Worm (Caenorhabditis elegans) whole organism, young adult: Measurements from ENCODE around the gene zipt-2.1.

Experiments
- B0261.1 ChIP-seq: sonication (generic microtip); optimal IDR thresholded peaks from 2 replicates; lab custom pipeline; 2016; ENCODE audit warnings: mild to moderate bottlenecking, missing genetic modification characterization, moderate library complexity, missing compliant biosample characterization
- B0336.3 ChIP-seq: fragments of 200-800 bp; sonication (Bioruptor generic); IDR thresholded peaks from 2 replicates; pipeline ENCODE4 v1.3.6; 2022; ENCODE audit warnings: missing genetic modification characterization, missing compliant biosample characterization
- F39B2.1 ChIP-seq: fragments of 200-800 bp; sonication (Bioruptor generic); IDR thresholded peaks from 2 replicates; pipeline ENCODE4 v1.3.6; 2022; ENCODE audit warnings: missing genetic modification reagents, missing genetic modification characterization, missing compliant biosample characterization
- F49E8.2 ChIP-seq: sonication (generic microtip); optimal IDR thresholded peaks from 3 replicates; lab custom pipeline; 2017; ENCODE audit warnings: missing genetic modification characterization, mild to moderate bottlenecking, missing compliant biosample characterization, antibody characterized with exemption, moderate library complexity; ENCODE audit not compliant: insufficient read depth
- F57A8.1 ChIP-seq: fragments of 200-800 bp; sonication (Bioruptor generic); optimal IDR thresholded peaks from 2 replicates; lab custom pipeline; 2018; ENCODE audit warnings: mild to moderate bottlenecking, missing genetic modification characterization, moderate library complexity, missing compliant biosample characterization
- F57C9.4 ChIP-seq: sonication (generic microtip); optimal IDR thresholded peaks from 2 replicates; lab custom pipeline; 2017; ENCODE audit warnings: mild to moderate bottlenecking, missing genetic modification characterization, missing compliant biosample characterization
- Y53F4B.3 ChIP-seq: fragments of 200-800 bp; sonication (Bioruptor generic); IDR thresholded peaks from 2 replicates; pipeline ENCODE4 v1.3.6; 2022; ENCODE audit warnings: missing genetic modification reagents, missing genetic modification characterization, missing compliant biosample characterization
- Y53G8AR.9 ChIP-seq: fragments of 200-800 bp; sonication (Bioruptor generic); conservative IDR thresholded peaks from 2 replicates; pipeline ENCODE4 v1.3.6; 2022; ENCODE audit warnings: missing genetic modification reagents, missing genetic modification characterization, missing compliant biosample characterization
- Y67H2A.10 ChIP-seq: fragments of 200-800 bp; sonication (Bioruptor generic); conservative IDR thresholded peaks from 2 replicates; pipeline ENCODE4 v1.3.6; 2022; ENCODE audit warnings: missing genetic modification reagents, missing genetic modification characterization, missing compliant biosample characterization
- Y95B8A.8 ChIP-seq: fragments of 200-800 bp; sonication (Bioruptor generic); IDR thresholded peaks from 2 replicates; pipeline ENCODE4 v1.3.6; 2022; ENCODE audit warnings: missing genetic modification reagents, missing genetic modification characterization, missing compliant biosample characterization
- ZK185.1 ChIP-seq: sonication (generic microtip); optimal IDR thresholded peaks from 2 replicates; lab custom pipeline; 2016; ENCODE audit warnings: mild to moderate bottlenecking, missing genetic modification characterization, missing compliant biosample characterization; ENCODE audit not compliant: poor library complexity, severe bottlenecking
- akir-1 ChIP-seq: fragments of 200-800 bp; sonication (Bioruptor generic); optimal IDR thresholded peaks from 2 replicates; lab custom pipeline; 2018; ENCODE audit warnings: mild to moderate bottlenecking, missing genetic modification characterization, moderate library complexity, missing compliant biosample characterization
- ama-1 ChIP-seq, 3 experiments: fragments of 150-350 bp in 1 of 3; sonication (generic microtip) in 2 of 3; optimal IDR thresholded peaks; 2 replicates each; lab custom pipeline; 2014 to 2018; ENCODE audit warnings: missing biosample characterization in 2 of 3, missing genetic modification characterization in 2 of 3, missing genetic modification reagents in 2 of 3
- attf-5 ChIP-seq: fragments of 200-800 bp; sonication (Bioruptor generic); optimal IDR thresholded peaks from 2 replicates; lab custom pipeline; 2018; ENCODE audit warnings: mild to moderate bottlenecking, missing genetic modification characterization, missing compliant biosample characterization
- attf-6 ChIP-seq: fragments of 200-800 bp; sonication (Bioruptor generic); IDR thresholded peaks from 2 replicates; pipeline ENCODE4 v1.3.6; 2022; ENCODE audit warnings: missing genetic modification reagents, missing genetic modification characterization, missing compliant biosample characterization
- bed-2 ChIP-seq: fragments of 200-800 bp; sonication (Bioruptor generic); IDR thresholded peaks from 2 replicates; pipeline ENCODE4 v1.3.6; 2022; ENCODE audit warnings: missing genetic modification reagents, missing genetic modification characterization, missing compliant biosample characterization
- cebp-2 ChIP-seq: fragments of 200-800 bp; sonication (Bioruptor generic); IDR thresholded peaks from 2 replicates; pipeline ENCODE4 v1.3.6; 2022; ENCODE audit warnings: missing genetic modification characterization, missing compliant biosample characterization
- ceh-27 ChIP-seq: fragments of 200-800 bp; sonication (Bioruptor generic); optimal IDR thresholded peaks from 2 replicates; lab custom pipeline; 2018; ENCODE audit warnings: mild to moderate bottlenecking, missing genetic modification characterization, moderate library complexity, missing compliant biosample characterization
- ceh-79 ChIP-seq: sonication (generic microtip); optimal IDR thresholded peaks from 2 replicates; lab custom pipeline; 2017; ENCODE audit warnings: mild to moderate bottlenecking, missing genetic modification characterization, missing compliant biosample characterization
- ceh-91 ChIP-seq: fragments of 200-800 bp; sonication (Bioruptor generic); IDR thresholded peaks from 2 replicates; pipeline ENCODE4 v1.3.6; 2022; ENCODE audit warnings: missing genetic modification reagents, missing genetic modification characterization, missing compliant biosample characterization
- dox-1 ChIP-seq: fragments of 200-800 bp; sonication (Bioruptor generic); IDR thresholded peaks from 2 replicates; pipeline ENCODE4 v1.3.6; 2022; ENCODE audit warnings: missing genetic modification reagents, missing genetic modification characterization, missing compliant biosample characterization
- dpff-1 ChIP-seq: sonication (generic microtip); optimal IDR thresholded peaks from 2 replicates; lab custom pipeline; 2017; ENCODE audit warnings: mild to moderate bottlenecking, missing genetic modification characterization, missing compliant biosample characterization
- efl-1 ChIP-seq: fragments of 150-350 bp; optimal IDR thresholded peaks from 2 replicates; lab custom pipeline; 2014; ENCODE audit warnings: missing biosample characterization, missing genetic modification reagents, missing genetic modification characterization
- egl-44 ChIP-seq: fragments of 200-800 bp; sonication (Bioruptor generic); IDR thresholded peaks from 2 replicates; pipeline ENCODE4 v1.3.6; 2022; ENCODE audit warnings: missing genetic modification reagents, missing genetic modification characterization, missing compliant biosample characterization
- ets-4 ChIP-seq: fragments of 200-800 bp; sonication (Bioruptor generic); optimal IDR thresholded peaks from 2 replicates; lab custom pipeline; 2018; ENCODE audit warnings: mild to moderate bottlenecking, missing genetic modification characterization, missing compliant biosample characterization
- him-1 ChIP-seq: sonication (generic microtip); optimal IDR thresholded peaks from 2 replicates; lab custom pipeline; 2016; ENCODE audit warnings: missing genotype, missing genetic modification reagents, missing genetic modification characterization, missing compliant biosample characterization
- lin-26 ChIP-seq: fragments of 200-800 bp; sonication (Bioruptor generic); IDR thresholded peaks from 2 replicates; pipeline ENCODE4 v1.3.6; 2022; ENCODE audit warnings: missing genetic modification reagents, missing genetic modification characterization, missing compliant biosample characterization
- lin-35 ChIP-seq, 3 experiments: fragments of 150-350 bp in 2 of 3; sonication (generic microtip) in 1 of 3; optimal IDR thresholded peaks; 2 replicates each; lab custom pipeline; 2014 to 2018; ENCODE audit warnings: missing biosample characterization in 3 of 3, missing genetic modification characterization in 3 of 3, missing genetic modification reagents in 3 of 3
- lin-40 ChIP-seq: sonication (generic microtip); optimal IDR thresholded peaks from 2 replicates; lab custom pipeline; 2016; ENCODE audit warnings: missing genetic modification characterization, mild to moderate bottlenecking, missing compliant biosample characterization, missing genotype, missing genetic modification reagents
- lin-54 ChIP-seq: fragments of 200-800 bp; sonication (Bioruptor generic); optimal IDR thresholded peaks from 2 replicates; lab custom pipeline; 2018; ENCODE audit warnings: mild to moderate bottlenecking, missing genetic modification characterization, missing compliant biosample characterization
- madf-6 ChIP-seq: fragments of 200-800 bp; sonication (Bioruptor generic); IDR thresholded peaks from 2 replicates; pipeline ENCODE4 v1.3.6; 2022; ENCODE audit warnings: missing genetic modification reagents, missing genetic modification characterization, missing compliant biosample characterization
- mxl-1 ChIP-seq: sonication (generic microtip); optimal IDR thresholded peaks from 2 replicates; lab custom pipeline; 2016; ENCODE audit warnings: missing genetic modification characterization, missing compliant biosample characterization
- nhr-27 ChIP-seq: fragments of 200-800 bp; sonication (Bioruptor generic); optimal IDR thresholded peaks from 2 replicates; lab custom pipeline; 2018; ENCODE audit warnings: mild to moderate bottlenecking, missing genetic modification characterization, moderate library complexity, missing compliant biosample characterization
- nhr-80 ChIP-seq: sonication (generic microtip); optimal IDR thresholded peaks from 2 replicates; lab custom pipeline; 2016; ENCODE audit warnings: missing genetic modification characterization, missing compliant biosample characterization
- pha-4 ChIP-seq: fragments of 150-350 bp; sonication (generic microtip); optimal IDR thresholded peaks from 2 replicates; lab custom pipeline; 2014; ENCODE audit warnings: missing biosample characterization, missing genetic modification reagents, missing genetic modification characterization
- rcor-1 ChIP-seq: fragments of 200-800 bp; sonication (Bioruptor generic); IDR thresholded peaks from 2 replicates; pipeline ENCODE4 v1.3.6; 2022; ENCODE audit warnings: missing genetic modification reagents, missing genetic modification characterization, missing compliant biosample characterization
- rec-8 ChIP-seq, 2 experiments: sonication (generic microtip); optimal IDR thresholded peaks; 2 replicates each; lab custom pipeline; 2016; ENCODE audit warnings: mild to moderate bottlenecking in 2 of 2, missing genetic modification characterization in 2 of 2, missing genetic modification reagents in 2 of 2, missing genotype in 2 of 2, missing biosample characterization in 1 of 2, missing compliant biosample characterization in 1 of 2, moderate library complexity in 1 of 2
- snpc-1.1 ChIP-seq: sonication (generic microtip); optimal IDR thresholded peaks from 2 replicates; lab custom pipeline; 2017; ENCODE audit warnings: missing genetic modification characterization, mild to moderate bottlenecking, missing compliant biosample characterization, antibody characterized with exemption, moderate library complexity, missing genotype, missing genetic modification reagents; ENCODE audit not compliant: insufficient read depth
- snpc-3.4 ChIP-seq: sonication (generic microtip); optimal IDR thresholded peaks from 2 replicates; lab custom pipeline; 2017; ENCODE audit warnings: missing genetic modification characterization, mild to moderate bottlenecking, missing compliant biosample characterization, antibody characterized with exemption, moderate library complexity, missing genotype, missing genetic modification reagents
- snpc-4 ChIP-seq, 5 experiments: fragments of 150-350 bp in 1 of 5; sonication (generic microtip) in 4 of 5; optimal IDR thresholded peaks; 2 replicates each; lab custom pipeline; 2014 to 2018; ENCODE audit warnings: missing genetic modification characterization in 5 of 5, missing biosample characterization in 3 of 5, antibody characterized with exemption in 2 of 5, mild to moderate bottlenecking in 2 of 5, missing compliant biosample characterization in 2 of 5, missing genotype in 2 of 5, moderate library complexity in 2 of 5, missing genetic modification reagents in 1 of 5
- somi-1 ChIP-seq: fragments of 200-800 bp; sonication (Bioruptor generic); optimal IDR thresholded peaks from 2 replicates; lab custom pipeline; 2018; ENCODE audit warnings: mild to moderate bottlenecking, missing genetic modification characterization, missing compliant biosample characterization
- tbp1 ChIP-seq: fragments of 200-800 bp; sonication (Bioruptor generic); optimal IDR thresholded peaks from 2 replicates; lab custom pipeline; 2018; ENCODE audit warnings: mild to moderate bottlenecking, missing genetic modification characterization, missing compliant biosample characterization
- tbx-9 ChIP-seq: sonication (generic microtip); optimal IDR thresholded peaks from 2 replicates; lab custom pipeline; 2016; ENCODE audit warnings: borderline replicate concordance, missing genetic modification characterization, inconsistent platforms, missing compliant biosample characterization
- unc-130 ChIP-seq: sonication (generic microtip); optimal IDR thresholded peaks from 2 replicates; lab custom pipeline; 2016; ENCODE audit warnings: missing genetic modification reagents, missing genetic modification characterization, missing compliant biosample characterization
- zfh-2 ChIP-seq: fragments of 200-800 bp; sonication (Bioruptor generic); conservative IDR thresholded peaks from 2 replicates; pipeline ENCODE4 v1.3.6; 2022; ENCODE audit warnings: missing genetic modification reagents, missing genetic modification characterization, missing compliant biosample characterization
- ztf-25 ChIP-seq: fragments of 200-800 bp; sonication (Bioruptor generic); IDR thresholded peaks from 2 replicates; pipeline ENCODE4 v1.3.6; 2022; ENCODE audit warnings: missing genetic modification reagents, missing genetic modification characterization, missing compliant biosample characterization
- ztf-3 ChIP-seq: fragments of 200-800 bp; sonication (Bioruptor generic); optimal IDR thresholded peaks from 2 replicates; lab custom pipeline; 2018; ENCODE audit warnings: mild to moderate bottlenecking, missing genetic modification characterization, missing compliant biosample characterization

zipt-2.1 gene

ce11 chrIV:10766071-10766470 is 33.4 kb upstream of the zipt-2.1 start (continued):
- no peak for TF ChIP-seq ztf-3 (GFP tag; lab: Kevin White, UChicago)
- peak; percentile 94 for TF ChIP-seq madf-6
- TF ChIP-seq F57A8.1 (GFP tag; lab: Kevin White, UChicago): no peak
- TF ChIP-seq Y53F4B.3 (GFP tag; lab: Robert Waterston, UW): no peak
- no peak for TF ChIP-seq F39B2.1
- no peak for TF ChIP-seq Y67H2A.10 (GFP tag; lab: Robert Waterston, UW)
- no peak for TF ChIP-seq cebp-2
- TF ChIP-seq zfh-2 (GFP tag; lab: Robert Waterston, UW): no peak
- TF ChIP-seq snpc-1.1 (tag; lab: Kevin White, UChicago): no peak
- no peak for TF ChIP-seq ets-4
- TF ChIP-seq snpc-4 (GFP tag; optimal IDR thresholded peaks at IDR 0.05; lab: Kevin White, UChicago): peak; percentile 66
- peak in 3 of 4 experiments; percentile 26 to 57 (median 35) for TF ChIP-seq snpc-4 (tag; optimal IDR thresholded peaks at IDR 0.05; lab: Kevin White, UChicago)
- peak; percentile 10 for TF ChIP-seq him-1 (tag; lab: Kevin White, UChicago)
- no peak for TF ChIP-seq rec-8 (tag; optimal IDR thresholded peaks at IDR 0.05; lab: Kevin White, UChicago)
- TF ChIP-seq lin-54 (GFP tag; lab: Kevin White, UChicago): peak; percentile 33
- TF ChIP-seq dpff-1: no peak
- no peak for TF ChIP-seq Y53G8AR.9 (GFP tag; lab: Robert Waterston, UW)
- no peak for TF ChIP-seq ceh-27 (GFP tag; lab: Kevin White, UChicago)
- peak; percentile 16 for TF ChIP-seq efl-1 (GFP tag; lab: Kevin White, UChicago)
- no peak for TF ChIP-seq ama-1 (optimal IDR thresholded peaks at IDR 0.05; lab: Kevin White, UChicago)
- TF ChIP-seq ama-1 (GFP tag; optimal IDR thresholded peaks at IDR 0.05; lab: Kevin White, UChicago): no peak
- no peak for TF ChIP-seq tbx-9
- TF ChIP-seq akir-1 (GFP tag; lab: Kevin White, UChicago): no peak
- TF ChIP-seq ZK185.1: no peak
- no peak for TF ChIP-seq attf-5 (GFP tag; lab: Kevin White, UChicago)
- TF ChIP-seq nhr-80 (tag; lab: Kevin White, UChicago): no peak
- no peak for TF ChIP-seq B0261.1 (tag; lab: Kevin White, UChicago)
- TF ChIP-seq lin-35 (GFP tag; optimal IDR thresholded peaks at IDR 0.05; lab: Kevin White, UChicago): no peak
- no peak for TF ChIP-seq somi-1 (GFP tag; lab: Kevin White, UChicago)
- no peak for TF ChIP-seq pha-4
- TF ChIP-seq lin-26 (GFP tag; lab: Robert Waterston, UW): no peak
- TF ChIP-seq attf-6 (GFP tag; lab: Robert Waterston, UW): 0 out of 2 replicates have a peak, but pooled peaks have one; percentile 30
- TF ChIP-seq lin-40: no peak
- no peak for TF ChIP-seq ceh-79 (tag; lab: Kevin White, UChicago)
- no peak for TF ChIP-seq bed-2 (GFP tag; lab: Robert Waterston, UW)
- no peak for TF ChIP-seq dox-1 (GFP tag; lab: Robert Waterston, UW)
- no peak for TF ChIP-seq egl-44 (GFP tag; lab: Robert Waterston, UW)
- TF ChIP-seq tbp1: no peak
- TF ChIP-seq Y95B8A.8 (GFP tag; lab: Robert Waterston, UW): no peak
- peak; percentile 35 for TF ChIP-seq F49E8.2 (tag; lab: Kevin White, UChicago)
- TF ChIP-seq ceh-91 (GFP tag; lab: Robert Waterston, UW): peak; percentile 29; the same call in 1 of the 2 replicates
- no peak for TF ChIP-seq mxl-1 (tag; lab: Kevin White, UChicago)
- no peak for TF ChIP-seq ztf-25 (GFP tag; lab: Robert Waterston, UW)
- TF ChIP-seq unc-130 (GFP tag; lab: Kevin White, UChicago): peak; percentile 41
- no peak for TF ChIP-seq nhr-27
- TF ChIP-seq snpc-3.4 (tag; lab: Kevin White, UChicago): peak; percentile 40
- no peak for TF ChIP-seq B0336.3 (GFP tag; lab: Robert Waterston, UW)
- peak; percentile 51; the same call in 1 of the 2 replicates for TF ChIP-seq rcor-1 (GFP tag; lab: Robert Waterston, UW)
- no peak for TF ChIP-seq F57C9.4
